Worm (Caenorhabditis elegans) whole organism, L3 larva: ENCODE results near the gene phdh-1.

Experiments
- R02D3.7 ChIP-seq: fragments of 150-350 bp; optimal IDR thresholded peaks from 2 replicates; lab custom pipeline; 2014; ENCODE audit warnings: missing biosample characterization, missing genetic modification characterization
- ZK546.5 ChIP-seq: sonication (generic microtip); optimal IDR thresholded peaks from 2 replicates; lab custom pipeline; 2017; ENCODE audit warnings: missing biosample characterization, missing genetic modification characterization
- ama-1 ChIP-seq: fragments of 150-350 bp; optimal IDR thresholded peaks from 2 replicates; lab custom pipeline; 2018
- ceh-16 ChIP-seq: sonication (generic microtip); optimal IDR thresholded peaks from 2 replicates; lab custom pipeline; 2017; ENCODE audit warnings: missing biosample characterization, missing genetic modification characterization
- ceh-82 ChIP-seq: fragments of 150-350 bp; optimal IDR thresholded peaks from 2 replicates; lab custom pipeline; 2014; ENCODE audit warnings: missing biosample characterization, missing genetic modification characterization
- daf-12 ChIP-seq: fragments of 150-350 bp; optimal IDR thresholded peaks from 2 replicates; lab custom pipeline; 2014; ENCODE audit warnings: missing biosample characterization, missing genetic modification reagents, missing genetic modification characterization
- egl-5 ChIP-seq: fragments of 150-350 bp; optimal IDR thresholded peaks from 2 replicates; lab custom pipeline; 2017; ENCODE audit warnings: missing biosample characterization, missing genetic modification reagents, missing genetic modification characterization, inconsistent platforms
- elt-1 ChIP-seq: fragments of 150-350 bp; optimal IDR thresholded peaks from 2 replicates; lab custom pipeline; 2014; ENCODE audit warnings: missing biosample characterization, missing genetic modification characterization
- elt-2 ChIP-seq: sonication (generic microtip); optimal IDR thresholded peaks from 2 replicates; lab custom pipeline; 2016; ENCODE audit warnings: missing genetic modification reagents, mild to moderate bottlenecking, missing genetic modification characterization, missing compliant biosample characterization
- elt-3 ChIP-seq, 3 experiments: fragments of 150-350 bp in 1 of 3; sonication (generic microtip) in 2 of 3; optimal IDR thresholded peaks; 2 replicates in 2 of 3; 4 replicates in 1 of 3; lab custom pipeline; 2014 to 2017; ENCODE audit warnings: missing biosample characterization in 3 of 3, missing genetic modification characterization in 3 of 3
- fkh-10 ChIP-seq: sonication (generic microtip); optimal IDR thresholded peaks from 2 replicates; lab custom pipeline; 2017; ENCODE audit warnings: missing biosample characterization, missing genetic modification reagents, missing genetic modification characterization
- fkh-2 ChIP-seq: fragments of 150-350 bp; optimal IDR thresholded peaks from 2 replicates; lab custom pipeline; 2014; ENCODE audit warnings: missing biosample characterization, missing genetic modification reagents, missing genetic modification characterization
- hmg-11 ChIP-seq: sonication (generic microtip); optimal IDR thresholded peaks from 2 replicates; lab custom pipeline; 2016; ENCODE audit warnings: missing genetic modification characterization, missing compliant biosample characterization
- jun-1 ChIP-seq: fragments of 150-350 bp; optimal IDR thresholded peaks from 2 replicates; lab custom pipeline; 2014; ENCODE audit warnings: missing biosample characterization, missing genetic modification reagents, missing genetic modification characterization
- lin-15B ChIP-seq: fragments of 150-350 bp; optimal IDR thresholded peaks from 2 replicates; lab custom pipeline; 2014; ENCODE audit warnings: missing biosample characterization, missing genetic modification characterization
- lin-39 ChIP-seq: fragments of 150-350 bp; optimal IDR thresholded peaks from 2 replicates; lab custom pipeline; 2018; ENCODE audit warnings: missing biosample characterization, missing genetic modification reagents, missing genetic modification characterization
- lsy-12 ChIP-seq: sonication (generic microtip); optimal IDR thresholded peaks from 2 replicates; lab custom pipeline; 2016; ENCODE audit warnings: mild to moderate bottlenecking, missing genetic modification characterization, missing compliant biosample characterization
- mml-1 ChIP-seq: fragments of 150-350 bp; sonication (generic microtip); optimal IDR thresholded peaks from 3 replicates; lab custom pipeline; 2014; ENCODE audit warnings: missing biosample characterization, missing genetic modification characterization
- nfya-1 ChIP-seq: sonication (generic microtip); optimal IDR thresholded peaks from 2 replicates; lab custom pipeline; 2017; ENCODE audit warnings: missing genetic modification characterization, mild to moderate bottlenecking, missing compliant biosample characterization, antibody characterized with exemption, moderate library complexity; ENCODE audit not compliant: insufficient read depth
- nhr-11 ChIP-seq: fragments of 150-350 bp; optimal IDR thresholded peaks from 2 replicates; lab custom pipeline; 2014; ENCODE audit warnings: missing biosample characterization, missing genetic modification characterization
- nhr-12 ChIP-seq: fragments of 150-350 bp; optimal IDR thresholded peaks from 2 replicates; lab custom pipeline; 2014; ENCODE audit warnings: missing biosample characterization, missing genetic modification characterization
- nhr-23 ChIP-seq: fragments of 150-350 bp; optimal IDR thresholded peaks from 2 replicates; lab custom pipeline; 2014; ENCODE audit warnings: missing biosample characterization, missing genetic modification reagents, missing genetic modification characterization
- nhr-237 ChIP-seq: fragments of 150-350 bp; optimal IDR thresholded peaks from 2 replicates; lab custom pipeline; 2014; ENCODE audit warnings: missing biosample characterization, missing genetic modification characterization
- nhr-25 ChIP-seq: sonication (generic microtip); optimal IDR thresholded peaks from 2 replicates; lab custom pipeline; 2017; ENCODE audit warnings: missing biosample characterization, missing genetic modification characterization
- nhr-28 ChIP-seq: fragments of 150-350 bp; optimal IDR thresholded peaks from 2 replicates; lab custom pipeline; 2014; ENCODE audit warnings: missing biosample characterization, missing genetic modification characterization
- nhr-43 ChIP-seq: sonication (generic microtip); optimal IDR thresholded peaks from 2 replicates; lab custom pipeline; 2016; ENCODE audit warnings: mild to moderate bottlenecking, missing genetic modification characterization, missing compliant biosample characterization; ENCODE audit not compliant: poor library complexity, severe bottlenecking
- nhr-67 ChIP-seq: fragments of 150-350 bp; optimal IDR thresholded peaks from 2 replicates; lab custom pipeline; 2014; ENCODE audit warnings: missing biosample characterization, missing genetic modification characterization
- nhr-76 ChIP-seq: fragments of 150-350 bp; sonication (generic microtip); optimal IDR thresholded peaks from 5 replicates; lab custom pipeline; 2014; ENCODE audit warnings: missing biosample characterization, missing genetic modification characterization
- pha-4 ChIP-seq: fragments of 150-350 bp; optimal IDR thresholded peaks from 2 replicates; lab custom pipeline; 2014; ENCODE audit warnings: missing biosample characterization, missing genetic modification reagents, missing genetic modification characterization
- pqm-1 ChIP-seq: fragments of 150-350 bp; optimal IDR thresholded peaks from 2 replicates; lab custom pipeline; 2017; ENCODE audit warnings: missing biosample characterization, missing genetic modification characterization, inconsistent platforms
- sea-2 ChIP-seq: fragments of 150-350 bp; sonication (generic microtip); optimal IDR thresholded peaks from 4 replicates; lab custom pipeline; 2014; ENCODE audit warnings: missing biosample characterization, missing genetic modification reagents, missing genetic modification characterization
- skn-1 ChIP-seq: fragments of 150-350 bp; optimal IDR thresholded peaks from 2 replicates; lab custom pipeline; 2014; ENCODE audit warnings: missing biosample characterization, missing genetic modification characterization
- snpc-4 ChIP-seq: fragments of 150-350 bp; optimal IDR thresholded peaks from 2 replicates; lab custom pipeline; 2014; ENCODE audit warnings: missing biosample characterization, missing genetic modification characterization
- unc-62 ChIP-seq: fragments of 150-350 bp; sonication (generic microtip); optimal IDR thresholded peaks from 4 replicates; lab custom pipeline; 2014; ENCODE audit warnings: missing biosample characterization, missing genetic modification reagents, missing genetic modification characterization
- zag-1 ChIP-seq: fragments of 150-350 bp; optimal IDR thresholded peaks from 2 replicates; lab custom pipeline; 2014; ENCODE audit warnings: missing biosample characterization, missing genetic modification characterization
- ztf-11 ChIP-seq: fragments of 150-350 bp; optimal IDR thresholded peaks from 2 replicates; lab custom pipeline; 2014; ENCODE audit warnings: missing biosample characterization, missing genetic modification characterization
- ztf-4 ChIP-seq: fragments of 150-350 bp; optimal IDR thresholded peaks from 2 replicates; lab custom pipeline; 2014; ENCODE audit warnings: missing biosample characterization, missing genetic modification characterization

phdh-1 gene

DNA sequence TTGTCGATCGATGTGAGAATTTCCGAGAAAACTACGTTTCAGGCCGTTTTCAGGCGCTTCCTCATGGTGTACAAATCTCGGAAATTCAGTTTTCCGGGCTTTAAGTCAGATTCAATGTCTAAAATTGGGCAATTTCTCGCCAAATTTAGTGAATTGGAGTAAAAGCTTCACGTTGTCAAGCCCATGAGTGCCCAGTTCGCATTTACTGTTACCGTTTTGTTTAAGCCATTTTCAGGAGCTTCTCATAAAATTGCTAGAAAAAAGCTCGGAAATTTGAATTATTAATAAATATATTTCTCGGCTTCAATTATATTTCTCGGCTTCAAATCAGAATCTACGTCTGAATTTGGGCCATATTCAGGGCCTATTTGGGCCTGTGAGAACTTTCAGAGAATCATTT, 39.6 kb upstream of the phdh-1 start:
- TF ChIP-seq nfya-1 (no peak), lsy-12 (tag; lab: Kevin White, UChicago) (no peak), ceh-16 (tag; lab: Kevin White, UChicago) (no peak), R02D3.7 (tag; lab: Kevin White, UChicago) (no peak), nhr-12 (no peak), egl-5 (tag; lab: Kevin White, UChicago) (no peak), ZK546.5 (tag; lab: Kevin White, UChicago) (no peak), pha-4 (no peak), daf-12 (tag; lab: Kevin White, UChicago) (no peak), lin-15B (tag; lab: Kevin White, UChicago) (no peak), elt-3 (tag; optimal IDR thresholded peaks at IDR 0.05; lab: Kevin White, UChicago) (no peak), unc-62 (GFP tag; lab: Kevin White, UChicago) (no peak)

DNA sequence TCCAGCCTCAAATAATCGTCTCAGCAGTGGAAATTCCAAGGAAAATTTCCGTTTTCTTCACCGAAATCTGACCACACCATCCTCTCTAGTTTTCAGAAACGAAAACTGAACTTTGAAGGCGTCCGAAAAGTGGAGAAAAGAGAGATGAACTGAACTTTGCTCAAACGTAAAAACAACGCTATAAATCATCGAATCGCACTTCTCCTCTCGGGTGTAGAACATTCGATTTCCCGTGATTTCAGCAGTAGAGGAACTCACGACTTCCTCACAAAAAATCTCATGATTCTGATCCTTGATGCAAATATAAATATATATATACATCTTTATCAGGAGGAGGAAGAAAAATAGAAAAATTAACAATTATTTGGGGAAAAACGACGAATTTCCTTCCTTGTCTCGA, 36.9 kb upstream of the phdh-1 start:
- TF ChIP-seq nhr-76 (tag; lab: Kevin White, UChicago), result no peak
- peak; percentile 6 for TF ChIP-seq ama-1 (lab: Kevin White, UChicago)
- no peak for TF ChIP-seq elt-1 (tag; lab: Kevin White, UChicago)
- no peak for TF ChIP-seq hmg-11 (tag; lab: Kevin White, UChicago)
- no peak for TF ChIP-seq nhr-11
- no peak for TF ChIP-seq skn-1 (tag; lab: Kevin White, UChicago)
- TF ChIP-seq nhr-25 (tag; lab: Kevin White, UChicago), result no peak
- TF ChIP-seq fkh-10 (GFP tag; lab: Kevin White, UChicago), result no peak
- TF ChIP-seq snpc-4 (tag; lab: Kevin White, UChicago), result no peak
- no peak for TF ChIP-seq pha-4
- peak; percentile 14 for TF ChIP-seq lin-39 (tag; lab: Kevin White, UChicago)
- no peak for TF ChIP-seq nhr-23
- TF ChIP-seq nhr-43 (tag; lab: Kevin White, UChicago), result no peak
- TF ChIP-seq ceh-16 (tag; lab: Kevin White, UChicago), result no peak

ce11 chrII:13673605-13674193, 35.4 kb upstream of the phdh-1 start:
- TF ChIP-seq ceh-82, result no peak
- no peak for TF ChIP-seq ztf-11
- TF ChIP-seq jun-1 (tag; lab: Kevin White, UChicago), result no peak
- TF ChIP-seq zag-1, result no peak
- TF ChIP-seq nhr-11, result no peak
- TF ChIP-seq elt-3 (tag; optimal IDR thresholded peaks at IDR 0.05; lab: Kevin White, UChicago), result no peak
- no peak for TF ChIP-seq ceh-16 (tag; lab: Kevin White, UChicago)
- TF ChIP-seq lsy-12 (tag; lab: Kevin White, UChicago), result no peak
- TF ChIP-seq lin-39 (tag; lab: Kevin White, UChicago), result no peak
- no peak for TF ChIP-seq nhr-67 (tag; lab: Kevin White, UChicago)
- TF ChIP-seq unc-62 (GFP tag; lab: Kevin White, UChicago), result no peak
- no peak for TF ChIP-seq snpc-4 (tag; lab: Kevin White, UChicago)
- TF ChIP-seq nhr-43 (tag; lab: Kevin White, UChicago), result peak; percentile 48
- TF ChIP-seq mml-1 (tag; lab: Kevin White, UChicago), result no peak
- TF ChIP-seq elt-2 (tag; lab: Kevin White, UChicago), result peak; percentile 33
- TF ChIP-seq R02D3.7 (tag; lab: Kevin White, UChicago), result no peak
- TF ChIP-seq fkh-2 (tag; lab: Kevin White, UChicago), result no peak
- TF ChIP-seq nhr-28 (tag; lab: Kevin White, UChicago), result no peak
- TF ChIP-seq ztf-4 (tag; lab: Kevin White, UChicago), result no peak
- no peak for TF ChIP-seq elt-1 (tag; lab: Kevin White, UChicago)
- TF ChIP-seq ama-1 (lab: Kevin White, UChicago), result peak; percentile 67
- no peak for TF ChIP-seq nhr-237
- peak; percentile 36 for TF ChIP-seq nhr-25 (tag; lab: Kevin White, UChicago)
- TF ChIP-seq nhr-23, result no peak
- no peak for TF ChIP-seq nfya-1
- TF ChIP-seq ZK546.5 (tag; lab: Kevin White, UChicago), result no peak
- TF ChIP-seq fkh-10 (GFP tag; lab: Kevin White, UChicago), result no peak
- no peak for TF ChIP-seq sea-2 (GFP tag; lab: Kevin White, UChicago)
- TF ChIP-seq skn-1 (tag; lab: Kevin White, UChicago), result no peak
- TF ChIP-seq pqm-1, result peak; percentile 57
